Fruit fly (Drosophila melanogaster) whole organism: ENCODE measurements around the gene CG9040.
A peak's percentile ranks its signal among the peaks of the same experiment; 100 is the strongest.

Source experiments
- CG8478 ChIP-seq: fragments of >200 bp; optimal IDR thresholded peaks from 2 replicates; lab custom pipeline; 2018; ENCODE audit warnings: inconsistent platforms
- Dll ChIP-seq: fragments of >200 bp; optimal IDR thresholded peaks from 2 replicates; lab custom pipeline; 2017
- EcR ChIP-seq, 2 experiments: fragments of >200 bp; optimal IDR thresholded peaks; 2 replicates each; lab custom pipeline; 2017; ENCODE audit warnings: missing biosample characterization in 2 of 2, missing genetic modification characterization in 2 of 2, missing genetic modification reagents in 2 of 2
- pan ChIP-seq: fragments of >200 bp; optimal IDR thresholded peaks from 2 replicates; lab custom pipeline; 2017
- psq ChIP-seq: fragments of >200 bp; optimal IDR thresholded peaks from 2 replicates; lab custom pipeline; 2017
- usp ChIP-seq: fragments of >200 bp; optimal IDR thresholded peaks from 2 replicates; lab custom pipeline; 2017; ENCODE audit warnings: missing biosample characterization, missing genetic modification characterization, mixed read lengths

Gene CG9040

DNA sequence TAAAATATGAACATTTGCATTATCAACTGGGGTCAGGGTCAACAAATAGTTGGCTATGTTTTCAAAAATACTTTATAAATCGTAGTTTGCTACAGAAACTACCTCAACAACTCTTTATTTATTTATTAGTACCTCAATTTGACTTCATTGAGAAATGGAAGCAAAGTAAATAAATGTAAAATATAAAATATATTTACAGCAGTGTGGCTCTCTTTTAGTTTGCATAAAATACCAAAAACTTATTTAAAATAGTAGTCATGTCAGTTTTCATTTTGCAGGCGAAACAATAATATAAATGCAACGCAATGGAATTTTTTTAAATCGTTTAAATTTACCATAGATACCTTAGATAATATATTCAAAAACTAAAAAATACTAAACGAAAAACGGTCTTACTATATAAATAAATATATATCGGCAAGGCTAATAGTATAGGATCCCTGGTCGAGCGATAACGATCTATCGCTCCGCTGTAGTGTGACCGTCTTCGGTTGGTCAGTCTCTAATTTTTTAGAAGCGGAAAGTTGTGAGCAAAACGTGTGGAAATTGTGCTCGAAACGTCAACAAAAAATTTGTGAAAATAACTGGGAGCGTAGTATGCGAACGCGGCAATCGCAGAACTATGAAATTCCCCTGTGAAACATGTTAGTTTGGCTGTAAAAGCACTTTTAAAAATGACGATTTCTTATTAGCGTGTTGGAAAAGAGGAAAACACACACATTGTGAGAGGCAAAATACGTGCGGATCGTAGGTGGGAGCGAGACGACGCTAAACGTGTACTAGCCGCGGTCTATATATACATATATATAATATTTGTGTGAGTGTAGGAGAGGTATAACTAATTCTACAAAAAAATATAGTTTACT lies 14.2 kb downstream of the CG9040 start, which contains the start of the genes Nprl3 and upSET:
Gene Nprl3, minus strand, starts transcription at position 223 of the 866 bp plus-strand sequence.
Gene upSET, plus strand, starts transcription at position 470 of the 866 bp plus-strand sequence.
- TF ChIP-seq Dll (lab: Kevin White, UChicago): no peak
- peak; percentile 68 for TF ChIP-seq CG8478 (lab: Kevin White, UChicago)

DNA sequence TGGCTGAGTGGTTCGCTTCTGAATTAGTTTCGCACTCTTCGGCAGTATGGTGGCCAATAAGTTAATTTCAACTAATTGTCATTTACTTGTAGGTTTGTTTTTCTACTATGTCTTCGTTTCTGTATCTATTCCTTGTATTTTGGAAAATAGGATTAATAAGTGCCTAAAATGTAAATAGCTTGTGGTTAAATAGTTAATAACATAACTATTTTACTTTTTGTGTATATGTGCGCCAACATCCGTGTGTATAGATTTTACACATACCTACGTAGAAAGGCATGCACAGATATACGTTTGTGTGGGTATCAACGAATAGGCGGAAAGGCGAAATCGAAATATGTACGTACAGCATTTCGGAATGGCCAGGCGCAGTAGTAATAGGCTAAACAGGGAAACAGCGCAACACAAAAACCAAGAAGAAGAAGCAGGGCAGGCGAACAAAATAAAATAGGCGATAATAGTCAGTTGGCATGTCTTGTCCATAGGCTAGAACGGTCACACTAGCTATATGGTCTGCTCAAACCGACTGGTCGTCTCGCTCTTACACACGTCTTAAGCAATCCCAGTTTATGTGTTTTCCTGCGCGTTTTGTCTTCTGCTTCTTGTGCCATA lies 15.0 kb downstream of the CG9040 start:
- TF ChIP-seq usp (GFP tag; lab: Kevin White, UChicago): no peak
- no peak for TF ChIP-seq EcR (GFP tag; optimal IDR thresholded peaks at IDR 0.05; lab: Kevin White, UChicago)
- TF ChIP-seq CG8478 (lab: Kevin White, UChicago): peak; percentile 87
- peak; percentile 43 for TF ChIP-seq psq (lab: Kevin White, UChicago)
- no peak for TF ChIP-seq Dll (lab: Kevin White, UChicago)
- no peak for TF ChIP-seq pan (lab: Kevin White, UChicago)

DNA sequence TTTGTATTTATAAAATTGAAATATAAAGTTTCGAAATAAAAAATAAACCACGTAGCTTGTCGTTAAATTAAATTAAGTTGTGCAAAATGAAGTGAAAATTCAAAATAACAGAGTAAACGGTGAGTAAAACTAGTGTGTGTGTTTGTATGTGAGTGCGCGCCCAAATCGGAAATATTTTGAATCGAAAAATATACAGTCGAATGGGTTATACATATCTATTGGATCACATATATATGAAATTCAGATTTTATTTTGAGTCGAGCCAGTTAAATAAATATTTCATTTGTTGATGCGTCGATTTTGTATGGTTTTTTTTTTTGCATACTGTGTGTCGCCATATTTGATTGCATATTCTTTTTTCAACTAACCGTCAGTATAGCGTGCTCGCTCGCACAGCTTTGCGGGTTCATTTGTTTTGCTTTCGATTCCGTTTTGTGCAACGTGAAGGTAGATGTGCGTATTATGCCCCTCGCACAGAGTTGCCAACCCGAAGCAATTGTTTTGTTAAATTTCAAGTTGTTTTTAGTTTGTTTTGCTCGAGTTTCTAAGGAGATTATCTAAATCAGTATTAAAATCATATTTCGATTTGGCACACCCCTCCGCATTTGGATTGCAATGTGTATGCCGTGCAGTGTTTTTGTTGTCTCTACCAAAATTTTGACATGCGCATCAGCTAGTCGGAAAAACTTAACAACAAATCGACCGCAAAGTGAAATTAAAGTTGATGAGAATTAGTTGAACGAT lies 15.8 kb downstream of the CG9040 start:
- no peak for TF ChIP-seq Dll (lab: Kevin White, UChicago)
- no peak for TF ChIP-seq CG8478 (lab: Kevin White, UChicago)
- TF ChIP-seq EcR (GFP tag; optimal IDR thresholded peaks at IDR 0.05; lab: Kevin White, UChicago): no peak
- TF ChIP-seq psq (lab: Kevin White, UChicago): no peak
- TF ChIP-seq pan (lab: Kevin White, UChicago): no peak
- no peak for TF ChIP-seq usp (GFP tag; lab: Kevin White, UChicago)

DNA sequence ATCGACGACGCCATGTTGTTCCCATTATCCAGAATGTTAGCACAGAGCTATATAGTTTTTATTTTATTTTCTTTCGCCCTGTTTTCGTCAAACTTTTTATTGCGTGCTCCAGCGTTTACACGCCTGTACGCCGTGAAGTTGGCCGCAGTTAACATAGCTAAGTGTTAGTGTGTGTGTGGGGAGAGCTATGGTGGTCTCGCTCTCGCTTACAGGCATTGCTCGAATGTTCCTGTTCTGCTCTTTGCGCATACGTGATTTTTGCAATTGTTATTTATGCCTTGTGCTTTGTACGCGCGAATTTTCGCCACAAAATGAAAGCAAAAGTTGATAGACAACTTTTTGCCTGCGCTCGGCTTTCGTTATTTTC lies 16.3 kb downstream of the CG9040 start:
- TF ChIP-seq psq (lab: Kevin White, UChicago) (peak; percentile 78), EcR (GFP tag; optimal IDR thresholded peaks at IDR 0.05; lab: Kevin White, UChicago) (no peak)

DNA sequence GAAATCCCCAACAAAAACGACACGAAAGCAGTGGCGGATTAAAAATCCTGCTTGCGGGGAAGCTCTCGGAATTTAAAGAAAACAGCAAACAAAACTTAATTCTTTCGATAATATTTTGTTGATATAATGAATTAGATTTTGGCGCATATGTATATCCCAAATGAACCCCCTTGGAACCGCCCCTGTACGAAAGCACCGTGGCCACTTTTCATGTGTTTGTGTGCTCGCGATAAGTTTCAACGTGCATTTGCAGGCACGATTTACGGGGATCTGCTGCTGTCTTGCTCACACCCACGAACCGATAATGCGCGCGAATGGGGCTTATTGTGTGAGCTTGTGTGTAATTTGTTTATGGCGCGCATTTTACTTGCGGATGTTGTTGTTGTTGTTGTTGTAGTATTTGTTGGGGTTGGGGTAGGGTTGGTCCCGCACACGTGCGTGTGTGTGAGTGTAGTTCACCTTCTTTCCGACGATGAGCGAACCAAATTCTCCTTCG lies 17.3 kb downstream of the CG9040 start:
- TF ChIP-seq usp (GFP tag; lab: Kevin White, UChicago) (no peak), CG8478 (lab: Kevin White, UChicago) (peak; percentile 39), EcR (GFP tag; optimal IDR thresholded peaks at IDR 0.05; lab: Kevin White, UChicago) (no peak)

- TF ChIP-seq psq (lab: Kevin White, UChicago): no peak
- TF ChIP-seq Dll (lab: Kevin White, UChicago): no peak
- no peak for TF ChIP-seq EcR (GFP tag; optimal IDR thresholded peaks at IDR 0.05; lab: Kevin White, UChicago)
- TF ChIP-seq CG8478 (lab: Kevin White, UChicago): no peak
- no peak for TF ChIP-seq pan (lab: Kevin White, UChicago)
- no peak for TF ChIP-seq usp (GFP tag; lab: Kevin White, UChicago)
Observed at dm6 chr3L:14005627-14006287, 18.1 kb downstream of the CG9040 start.

dm6 chr3L:14006704-14007126 lies 19.0 kb downstream of the CG9040 start:
- no peak for TF ChIP-seq Dll (lab: Kevin White, UChicago)
- TF ChIP-seq CG8478 (lab: Kevin White, UChicago): no peak
- no peak for TF ChIP-seq psq (lab: Kevin White, UChicago)
- no peak for TF ChIP-seq usp (GFP tag; lab: Kevin White, UChicago)
- no peak for TF ChIP-seq pan (lab: Kevin White, UChicago)
- no peak for TF ChIP-seq EcR (GFP tag; optimal IDR thresholded peaks at IDR 0.05; lab: Kevin White, UChicago)

DNA sequence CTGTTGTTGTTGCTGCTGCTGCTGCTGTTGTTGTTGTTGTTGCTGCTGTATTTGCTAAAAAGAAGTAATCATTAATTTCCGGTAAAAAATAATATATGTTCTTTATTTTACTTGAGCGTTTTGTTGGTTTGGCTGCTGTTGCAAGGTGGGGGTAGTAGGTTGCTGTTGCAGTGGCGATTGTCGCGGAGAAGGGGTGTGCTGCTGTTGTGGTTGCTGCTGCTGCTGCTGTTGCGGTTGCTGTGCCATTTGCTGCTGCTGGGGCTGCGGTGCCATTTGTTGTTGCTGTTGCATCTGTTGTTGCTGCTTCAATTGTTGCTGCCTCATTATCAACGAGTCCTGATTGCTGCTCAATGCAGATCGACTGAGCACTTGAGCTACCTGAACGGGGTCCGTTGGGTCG lies 38.1 kb downstream of the CG9040 start:
- TF ChIP-seq usp (GFP tag; lab: Kevin White, UChicago) (no peak), pan (lab: Kevin White, UChicago) (no peak), EcR (GFP tag; optimal IDR thresholded peaks at IDR 0.05; lab: Kevin White, UChicago) (no peak), psq (lab: Kevin White, UChicago) (no peak), CG8478 (lab: Kevin White, UChicago) (no peak), Dll (lab: Kevin White, UChicago) (no peak)

dm6 chr3L:14027549-14027948 lies 39.9 kb downstream of the CG9040 start:
- TF ChIP-seq usp (GFP tag; lab: Kevin White, UChicago) (no peak), CG8478 (lab: Kevin White, UChicago) (no peak), pan (lab: Kevin White, UChicago) (no peak), EcR (GFP tag; optimal IDR thresholded peaks at IDR 0.05; lab: Kevin White, UChicago) (no peak), Dll (lab: Kevin White, UChicago) (no peak), psq (lab: Kevin White, UChicago) (no peak)

DNA sequence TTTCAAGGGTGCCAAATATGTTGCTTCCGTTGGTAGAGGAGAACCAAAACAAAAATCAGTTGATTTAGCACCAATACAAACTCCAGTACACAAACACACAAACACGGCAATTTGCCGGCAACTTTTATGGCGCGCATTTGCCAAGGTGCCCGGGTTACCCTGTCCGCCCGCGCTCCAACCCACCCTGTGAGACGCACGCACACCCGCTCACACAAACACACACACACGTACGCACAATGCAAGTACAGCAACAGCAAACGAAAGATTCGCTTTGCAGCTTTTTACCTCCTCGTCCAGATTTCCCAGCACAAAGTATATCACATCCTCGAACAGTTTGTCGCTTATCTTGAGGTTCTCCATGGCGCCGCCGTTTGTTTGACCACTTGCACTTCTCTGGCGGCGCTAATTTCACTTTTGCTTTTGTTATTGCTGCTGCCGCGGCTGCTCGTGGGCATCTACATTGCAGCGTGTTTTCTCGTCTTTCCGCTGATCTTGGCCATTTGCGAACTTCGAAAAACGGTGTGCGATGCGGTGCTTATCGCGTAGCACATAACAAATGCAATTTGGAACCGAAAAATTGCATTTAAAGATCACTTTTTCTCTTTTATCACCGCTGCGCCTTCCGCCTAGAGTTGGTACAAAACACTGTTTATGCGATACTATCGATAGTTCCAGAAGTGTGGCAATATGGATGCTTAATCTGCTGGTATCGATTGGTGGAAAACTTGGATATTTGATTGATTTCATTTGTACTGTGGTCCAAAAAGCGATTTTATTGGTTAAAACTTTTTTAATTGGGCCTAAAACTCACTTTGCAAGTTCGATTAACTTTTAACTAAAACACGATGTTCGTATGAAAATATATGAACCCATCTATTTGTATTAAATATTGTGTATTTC lies 41.1 kb downstream of the CG9040 start, which contains the start of gene Ptip:
Gene Ptip, minus strand, starts transcription at position 637 of the 900 bp plus-strand sequence.
- TF ChIP-seq Dll (lab: Kevin White, UChicago) (peak; percentile 28), pan (lab: Kevin White, UChicago) (no peak)
